Worm (Caenorhabditis elegans): Measurements from ENCODE around the gene fbxb-62.

ce11 chrV:19262349-19262748, 39.5 kb downstream of the fbxb-62 start, which contains the start of gene F21D9.2:
- TF ChIP-seq W03F9.2 (tag; optimal IDR thresholded peaks at IDR 0.05): no peak
- TF ChIP-seq him-1 (tag; optimal IDR thresholded peaks at IDR 0.05): no peak

Data from whole organism, L4/young adult.